Worm (Caenorhabditis elegans) whole organism, late embryonic: ENCODE measurements around the gene adss-1.

ENCODE experiments used
- C08G9.2 ChIP-seq: sonication (generic microtip); optimal IDR thresholded peaks from 2 replicates; lab custom pipeline; 2016; ENCODE audit warnings: mild to moderate bottlenecking, missing genetic modification characterization, moderate library complexity, missing compliant biosample characterization
- F13H6.1 ChIP-seq: sonication (generic microtip); optimal IDR thresholded peaks from 2 replicates; lab custom pipeline; 2016; ENCODE audit warnings: missing genetic modification characterization, missing compliant biosample characterization
- K09A11.1 ChIP-seq: sonication (generic microtip); optimal IDR thresholded peaks from 2 replicates; lab custom pipeline; 2017; ENCODE audit warnings: antibody characterized with exemption, mild to moderate bottlenecking, missing genetic modification characterization, missing compliant biosample characterization; ENCODE audit not compliant: insufficient read depth
- T23F11.4 ChIP-seq: fragments of 200-800 bp; sonication (Bioruptor generic); optimal IDR thresholded peaks from 2 replicates; lab custom pipeline; 2018; ENCODE audit warnings: mild to moderate bottlenecking, missing genetic modification characterization, missing compliant biosample characterization
- ahr-1 ChIP-seq: sonication (generic microtip); optimal IDR thresholded peaks from 2 replicates; lab custom pipeline; 2016; ENCODE audit warnings: missing genetic modification characterization, missing compliant biosample characterization
- ceh-14 ChIP-seq: sonication (generic microtip); optimal IDR thresholded peaks from 2 replicates; lab custom pipeline; 2016; ENCODE audit warnings: missing genotype, missing genetic modification characterization, missing compliant biosample characterization
- ceh-18 ChIP-seq: sonication (generic microtip); optimal IDR thresholded peaks from 2 replicates; lab custom pipeline; 2016; ENCODE audit warnings: missing genetic modification characterization, missing compliant biosample characterization
- ceh-2 ChIP-seq: sonication (generic microtip); optimal IDR thresholded peaks from 2 replicates; lab custom pipeline; 2016; ENCODE audit warnings: missing genotype, missing genetic modification characterization, missing compliant biosample characterization
- ceh-22 ChIP-seq: sonication (generic microtip); optimal IDR thresholded peaks from 2 replicates; lab custom pipeline; 2017; ENCODE audit warnings: missing biosample characterization, missing genetic modification characterization
- ceh-30 ChIP-seq: fragments of 150-350 bp; optimal IDR thresholded peaks from 2 replicates; lab custom pipeline; 2014; ENCODE audit warnings: missing biosample characterization, missing genetic modification characterization
- ceh-31 ChIP-seq: sonication (generic microtip); optimal IDR thresholded peaks from 2 replicates; lab custom pipeline; 2016; ENCODE audit warnings: missing genetic modification characterization, missing compliant biosample characterization
- ceh-34 ChIP-seq: sonication (generic microtip); optimal IDR thresholded peaks from 2 replicates; lab custom pipeline; 2016; ENCODE audit warnings: mild to moderate bottlenecking, missing genetic modification characterization, missing compliant biosample characterization
- ceh-6 ChIP-seq: fragments of 200-800 bp; sonication (Bioruptor generic); optimal IDR thresholded peaks from 2 replicates; lab custom pipeline; 2018; ENCODE audit warnings: mild to moderate bottlenecking, missing genetic modification characterization, missing compliant biosample characterization
- dmd-4 ChIP-seq: sonication (generic microtip); optimal IDR thresholded peaks from 2 replicates; lab custom pipeline; 2016; ENCODE audit warnings: borderline replicate concordance, missing genetic modification characterization, missing compliant biosample characterization
- dve-1 ChIP-seq: sonication (generic microtip); optimal IDR thresholded peaks from 2 replicates; lab custom pipeline; 2017; ENCODE audit warnings: antibody characterized with exemption, mild to moderate bottlenecking, missing genetic modification characterization, missing compliant biosample characterization
- elt-2 ChIP-seq: sonication (generic microtip); optimal IDR thresholded peaks from 2 replicates; lab custom pipeline; 2016; ENCODE audit warnings: missing genetic modification reagents, missing genetic modification characterization, missing compliant biosample characterization
- elt-4 ChIP-seq: sonication (generic microtip); optimal IDR thresholded peaks from 2 replicates; lab custom pipeline; 2016; ENCODE audit warnings: missing genetic modification characterization, missing compliant biosample characterization
- ets-4 ChIP-seq: sonication (generic microtip); optimal IDR thresholded peaks from 2 replicates; lab custom pipeline; 2016; ENCODE audit warnings: missing genetic modification characterization, missing compliant biosample characterization
- fax-1 ChIP-seq: sonication (generic microtip); optimal IDR thresholded peaks from 2 replicates; lab custom pipeline; 2016; ENCODE audit warnings: missing genotype, missing genetic modification characterization, missing compliant biosample characterization
- fkh-6 ChIP-seq: sonication (generic microtip); optimal IDR thresholded peaks from 2 replicates; lab custom pipeline; 2016; ENCODE audit warnings: missing genetic modification characterization, missing compliant biosample characterization
- gmeb-2 ChIP-seq: sonication (generic microtip); optimal IDR thresholded peaks from 2 replicates; lab custom pipeline; 2016; ENCODE audit warnings: missing genetic modification characterization, inconsistent platforms, missing compliant biosample characterization
- hlh-15 ChIP-seq: sonication (generic microtip); optimal IDR thresholded peaks from 2 replicates; lab custom pipeline; 2016; ENCODE audit warnings: missing genetic modification characterization, missing compliant biosample characterization
- hlh-30 ChIP-seq: sonication (generic microtip); optimal IDR thresholded peaks from 2 replicates; lab custom pipeline; 2017; ENCODE audit warnings: antibody characterized with exemption, missing genetic modification characterization, missing compliant biosample characterization; ENCODE audit not compliant: insufficient read depth
- hlh-8 ChIP-seq: sonication (generic microtip); optimal IDR thresholded peaks from 2 replicates; lab custom pipeline; 2016; ENCODE audit warnings: missing genotype, missing genetic modification characterization, missing compliant biosample characterization
- nhr-11 ChIP-seq: fragments of 150-350 bp; optimal IDR thresholded peaks from 2 replicates; lab custom pipeline; 2014; ENCODE audit warnings: missing biosample characterization, missing genetic modification characterization
- nhr-232 ChIP-seq: sonication (generic microtip); optimal IDR thresholded peaks from 2 replicates; lab custom pipeline; 2016; ENCODE audit warnings: missing genetic modification characterization, missing compliant biosample characterization
- odd-2 ChIP-seq: sonication (generic microtip); optimal IDR thresholded peaks from 2 replicates; lab custom pipeline; 2017; ENCODE audit warnings: antibody characterized with exemption, mild to moderate bottlenecking, missing genetic modification characterization, missing compliant biosample characterization
- pat-9 ChIP-seq: fragments of 200-800 bp; sonication (Bioruptor generic); optimal IDR thresholded peaks from 2 replicates; lab custom pipeline; 2018; ENCODE audit warnings: mild to moderate bottlenecking, missing genetic modification characterization, moderate library complexity, missing compliant biosample characterization
- pha-2 ChIP-seq: sonication (generic microtip); optimal IDR thresholded peaks from 2 replicates; lab custom pipeline; 2017; ENCODE audit warnings: mild to moderate bottlenecking, missing genetic modification characterization, missing compliant biosample characterization
- pha-4 ChIP-seq: fragments of 150-350 bp; optimal IDR thresholded peaks from 2 replicates; lab custom pipeline; 2018; ENCODE audit warnings: missing biosample characterization, missing genetic modification reagents, missing genetic modification characterization
- sox-2 ChIP-seq: fragments of 200-800 bp; sonication (Bioruptor generic); IDR thresholded peaks from 2 replicates; pipeline ENCODE4 v1.3.6; 2022; ENCODE audit warnings: missing genetic modification reagents, missing genetic modification characterization, missing compliant biosample characterization
- tbx-2 ChIP-seq: sonication (generic microtip); optimal IDR thresholded peaks from 2 replicates; lab custom pipeline; 2016; ENCODE audit warnings: missing genetic modification characterization, missing compliant biosample characterization
- unc-42 ChIP-seq: sonication (generic microtip); optimal IDR thresholded peaks from 2 replicates; lab custom pipeline; 2016; ENCODE audit warnings: missing genotype, missing genetic modification characterization, missing compliant biosample characterization
- unc-55 ChIP-seq: sonication (generic microtip); optimal IDR thresholded peaks from 2 replicates; lab custom pipeline; 2017; ENCODE audit warnings: missing biosample characterization, missing genetic modification reagents, missing genetic modification characterization
- ztf-16 ChIP-seq: sonication (generic microtip); optimal IDR thresholded peaks from 2 replicates; lab custom pipeline; 2017; ENCODE audit warnings: missing genetic modification characterization, missing compliant biosample characterization

The adss-1 gene

DNA sequence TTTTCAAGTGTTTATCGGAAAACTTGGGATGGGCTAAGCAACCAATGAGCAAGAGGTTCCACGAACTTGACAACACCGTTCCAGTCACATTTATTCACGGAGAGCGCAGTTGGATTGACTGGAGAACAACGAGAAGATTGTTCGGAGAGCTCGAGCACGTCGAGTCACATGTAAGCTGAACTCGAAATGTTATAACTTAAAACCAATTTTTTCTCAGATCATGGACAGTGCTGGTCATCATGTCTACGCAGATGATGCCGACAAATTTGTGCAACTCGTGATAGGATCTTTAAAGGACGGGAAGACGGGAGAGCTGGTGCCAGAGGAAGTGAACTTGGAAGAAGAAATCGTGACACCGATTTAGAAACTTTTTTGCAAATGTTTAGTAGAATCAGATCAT is 23.3 kb upstream of the adss-1 start:
- no peak for TF ChIP-seq odd-2 (tag; lab: Kevin White, UChicago)

DNA sequence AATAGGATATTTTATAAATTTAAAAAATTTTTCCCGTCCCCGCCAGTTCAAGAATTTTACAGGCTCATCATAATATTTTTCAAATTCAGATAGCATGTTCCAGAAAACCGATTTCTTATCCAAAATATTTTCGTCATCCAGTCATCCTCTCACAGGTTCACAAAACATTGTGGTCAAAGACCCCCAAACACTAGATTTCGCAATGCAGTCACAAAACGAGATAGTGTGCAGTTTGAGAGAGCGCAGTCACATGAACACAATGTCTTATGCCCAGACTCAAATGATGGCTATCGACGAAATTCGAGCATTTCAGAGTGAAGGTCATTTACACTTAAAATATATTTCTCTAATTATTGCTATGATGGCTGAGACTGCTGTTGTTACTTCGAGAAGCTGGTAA is 21.4 kb upstream of the adss-1 start, which contains the start of gene abhd-5.2:
Gene abhd-5.2 (plus strand): TSS at position 95 of the 400 bp plus-strand sequence.
- no peak for TF ChIP-seq nhr-232 (tag; lab: Kevin White, UChicago)
- no peak for TF ChIP-seq F13H6.1 (tag; lab: Kevin White, UChicago)
- no peak for TF ChIP-seq elt-2 (tag; lab: Kevin White, UChicago)
- no peak for TF ChIP-seq fax-1
- no peak for TF ChIP-seq ceh-18 (tag; lab: Kevin White, UChicago)
- TF ChIP-seq nhr-11 (tag; lab: Kevin White, UChicago) = no peak
- no peak for TF ChIP-seq dmd-4 (tag; lab: Kevin White, UChicago)
- no peak for TF ChIP-seq dve-1 (tag; lab: Kevin White, UChicago)
- TF ChIP-seq T23F11.4 (GFP tag; lab: Kevin White, UChicago) = no peak
- no peak for TF ChIP-seq ceh-30 (tag; lab: Kevin White, UChicago)
- peak; percentile 51 for TF ChIP-seq unc-55
- no peak for TF ChIP-seq hlh-15 (tag; lab: Kevin White, UChicago)
- TF ChIP-seq hlh-30 (tag; lab: Kevin White, UChicago) = peak; percentile 89
- no peak for TF ChIP-seq ceh-22 (tag; lab: Kevin White, UChicago)
- TF ChIP-seq ceh-2 (tag; lab: Kevin White, UChicago) = no peak

DNA sequence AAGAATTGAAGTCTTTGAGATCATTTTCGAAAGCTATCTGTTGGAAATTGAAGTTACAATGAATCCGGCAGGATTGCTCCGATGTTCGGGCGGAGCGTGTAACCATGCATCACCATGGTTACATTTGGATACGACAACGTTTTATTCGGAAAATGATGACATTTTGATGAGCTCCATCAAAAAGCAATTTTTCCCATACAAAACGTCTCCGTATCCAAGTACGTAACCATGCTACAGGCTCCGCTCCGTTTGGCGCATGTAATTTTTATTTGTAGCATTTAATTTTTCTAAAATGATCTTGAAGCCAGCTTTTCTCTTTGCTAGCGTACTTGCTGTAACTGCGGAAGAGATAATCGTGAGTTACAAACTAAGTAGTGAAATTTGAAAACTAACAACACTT is 19.3 kb upstream of the adss-1 start, which contains the start of the genes cwp-2 and cwp-3:
Gene cwp-2 (minus strand): TSS at position 101 of the 400 bp plus-strand sequence.
Gene cwp-3 (plus strand): TSS at position 293 of the 400 bp plus-strand sequence.
- TF ChIP-seq K09A11.1 = no peak
- no peak for TF ChIP-seq ztf-16 (tag; lab: Kevin White, UChicago)
- no peak for TF ChIP-seq hlh-30 (tag; lab: Kevin White, UChicago)
- no peak for TF ChIP-seq fkh-6 (tag; lab: Kevin White, UChicago)
- TF ChIP-seq ahr-1 (tag; lab: Kevin White, UChicago) = no peak
- no peak for TF ChIP-seq gmeb-2
- no peak for TF ChIP-seq tbx-2 (tag; lab: Kevin White, UChicago)
- TF ChIP-seq ceh-6 (GFP tag; lab: Kevin White, UChicago) = no peak
- no peak for TF ChIP-seq ceh-18 (tag; lab: Kevin White, UChicago)
- TF ChIP-seq ets-4 (tag; lab: Kevin White, UChicago) = no peak
- TF ChIP-seq elt-4 (tag; lab: Kevin White, UChicago) = no peak
- TF ChIP-seq, all 69 proteins: peak for 0

DNA sequence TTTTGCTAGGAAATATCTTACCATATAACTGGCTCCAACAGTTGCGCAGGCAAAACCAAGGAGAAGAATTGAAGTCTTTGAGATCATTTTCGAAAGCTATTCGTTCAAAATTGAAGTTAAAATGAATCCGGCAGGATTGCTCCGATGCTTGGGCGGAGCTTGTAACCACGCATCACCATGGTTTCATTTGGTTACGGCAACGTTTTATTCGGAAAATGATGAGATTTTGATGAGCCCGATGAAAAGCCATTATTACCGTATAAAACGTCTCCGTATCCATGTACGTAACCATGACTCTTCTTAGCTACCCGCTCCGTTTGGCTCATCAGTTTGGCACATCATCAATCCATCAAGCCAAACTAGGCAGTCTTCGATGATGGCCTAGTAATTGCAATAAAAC is 18.0 kb upstream of the adss-1 start, which contains the start of gene cwp-1:
Gene cwp-1 (minus strand): TSS at position 101 of the 400 bp plus-strand sequence.
- TF ChIP-seq C08G9.2 (tag; lab: Kevin White, UChicago) = no peak
- no peak for TF ChIP-seq K09A11.1
- no peak for TF ChIP-seq ceh-30 (tag; lab: Kevin White, UChicago)
- no peak for TF ChIP-seq hlh-30 (tag; lab: Kevin White, UChicago)
- TF ChIP-seq pat-9 = no peak
- no peak for TF ChIP-seq hlh-15 (tag; lab: Kevin White, UChicago)
- no peak for TF ChIP-seq dve-1 (tag; lab: Kevin White, UChicago)
- TF ChIP-seq T23F11.4 (GFP tag; lab: Kevin White, UChicago) = no peak
- TF ChIP-seq ceh-22 (tag; lab: Kevin White, UChicago) = no peak
- TF ChIP-seq ceh-14 (tag; lab: Kevin White, UChicago) = no peak
- no peak for TF ChIP-seq unc-55
- no peak for TF ChIP-seq elt-2 (tag; lab: Kevin White, UChicago)
- TF ChIP-seq ets-4 (tag; lab: Kevin White, UChicago) = no peak

DNA sequence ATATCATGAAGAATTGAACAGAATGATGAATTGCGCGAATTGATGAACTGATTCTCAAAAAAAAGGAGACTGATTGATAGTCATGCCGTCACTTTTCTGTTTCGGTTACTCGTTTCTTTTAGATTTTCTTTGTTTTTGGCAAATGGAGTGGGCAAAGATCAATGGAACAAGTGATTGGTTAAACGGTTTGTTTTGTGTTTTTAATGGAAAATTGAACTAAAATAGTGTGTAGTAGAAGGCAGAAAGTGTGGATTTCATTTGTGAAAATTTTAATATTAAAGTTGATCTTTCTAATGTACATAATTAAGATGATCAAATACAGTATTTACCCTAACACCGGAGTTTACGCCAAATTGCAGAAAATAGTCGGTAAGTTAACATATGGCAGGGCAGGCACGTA is 16.7 kb upstream of the adss-1 start, which contains the start of gene nas-9:
Gene nas-9 (minus strand): TSS at position 101 of the 400 bp plus-strand sequence.
- TF ChIP-seq hlh-15 (tag; lab: Kevin White, UChicago) (no peak), pat-9 (no peak), fax-1 (no peak), pha-2 (tag; lab: Kevin White, UChicago) (no peak), ceh-2 (tag; lab: Kevin White, UChicago) (no peak)

DNA sequence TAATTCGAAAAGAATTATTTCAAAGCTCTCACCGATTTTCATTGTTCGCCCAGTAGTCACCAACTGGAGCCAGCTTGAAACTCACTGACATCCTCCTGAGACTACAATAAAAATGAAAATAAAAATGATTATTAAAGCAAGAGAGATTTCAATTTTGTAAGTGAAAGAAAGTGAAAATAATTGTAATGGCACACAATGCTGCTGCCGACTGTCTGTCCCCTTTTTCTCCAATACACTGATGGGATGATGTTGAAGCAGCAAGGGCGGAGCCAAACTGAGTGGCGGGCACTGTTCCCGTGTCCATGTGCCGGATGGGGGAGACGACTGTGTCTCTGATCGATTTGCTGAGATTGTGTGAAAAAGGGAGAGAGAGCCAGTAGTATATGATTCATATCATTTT is 11.1 kb upstream of the adss-1 start, which contains the start of gene C37H5.14:
Gene C37H5.14 (minus strand): TSS at position 101 of the 400 bp plus-strand sequence.
- no peak for TF ChIP-seq hlh-8 (tag; lab: Kevin White, UChicago)
- TF ChIP-seq unc-42 (tag; lab: Kevin White, UChicago) = no peak
- no peak for TF ChIP-seq unc-55
- no peak for TF ChIP-seq ztf-16 (tag; lab: Kevin White, UChicago)
- no peak for TF ChIP-seq ceh-30 (tag; lab: Kevin White, UChicago)
- no peak for TF ChIP-seq sox-2
- no peak for TF ChIP-seq ceh-31 (tag; lab: Kevin White, UChicago)
- no peak for TF ChIP-seq pha-4 (tag; lab: Kevin White, UChicago)
- no peak for TF ChIP-seq gmeb-2
- TF ChIP-seq ceh-34 = no peak
